Fruit fly (Drosophila melanogaster): ENCODE data around the gene Polr2M.

Gene Polr2M

DNA sequence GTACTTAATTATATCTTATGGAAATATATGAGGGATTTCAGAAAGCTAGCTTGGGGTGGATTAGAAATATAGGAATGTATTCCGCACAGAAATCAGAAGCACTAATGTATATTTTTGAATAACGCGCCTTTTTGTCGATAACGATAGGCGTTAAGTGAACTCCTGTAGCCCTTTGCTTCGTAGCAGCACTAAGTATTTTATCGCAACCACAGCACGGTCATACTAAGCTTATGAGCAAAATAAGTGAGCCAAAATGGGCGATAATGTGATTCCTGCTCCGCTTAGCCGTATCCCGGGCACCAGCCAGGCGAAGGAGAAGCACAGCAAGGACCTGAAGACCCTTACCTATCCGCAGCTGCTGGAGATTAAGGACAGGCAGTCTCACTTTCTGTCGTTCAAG lies at the start of gene Polr2M, which contains the start of gene CG5250:
TSS of gene Polr2M (plus strand) at position 219 of the 400 bp plus-strand sequence.
TSS of gene CG5250 (minus strand) at position 32 of the 400 bp plus-strand sequence.
- TF ChIP-seq pan (optimal IDR thresholded peaks at IDR 0.05), result no peak
- no peak for TF ChIP-seq CG8478 (optimal IDR thresholded peaks at IDR 0.05)
- no peak for TF ChIP-seq psq (optimal IDR thresholded peaks at IDR 0.05)
- TF ChIP-seq EcR (GFP tag; optimal IDR thresholded peaks at IDR 0.05), result no peak
- TF ChIP-seq usp (GFP tag; optimal IDR thresholded peaks at IDR 0.05), result no peak
- TF ChIP-seq Dll (optimal IDR thresholded peaks at IDR 0.05), result no peak

DNA sequence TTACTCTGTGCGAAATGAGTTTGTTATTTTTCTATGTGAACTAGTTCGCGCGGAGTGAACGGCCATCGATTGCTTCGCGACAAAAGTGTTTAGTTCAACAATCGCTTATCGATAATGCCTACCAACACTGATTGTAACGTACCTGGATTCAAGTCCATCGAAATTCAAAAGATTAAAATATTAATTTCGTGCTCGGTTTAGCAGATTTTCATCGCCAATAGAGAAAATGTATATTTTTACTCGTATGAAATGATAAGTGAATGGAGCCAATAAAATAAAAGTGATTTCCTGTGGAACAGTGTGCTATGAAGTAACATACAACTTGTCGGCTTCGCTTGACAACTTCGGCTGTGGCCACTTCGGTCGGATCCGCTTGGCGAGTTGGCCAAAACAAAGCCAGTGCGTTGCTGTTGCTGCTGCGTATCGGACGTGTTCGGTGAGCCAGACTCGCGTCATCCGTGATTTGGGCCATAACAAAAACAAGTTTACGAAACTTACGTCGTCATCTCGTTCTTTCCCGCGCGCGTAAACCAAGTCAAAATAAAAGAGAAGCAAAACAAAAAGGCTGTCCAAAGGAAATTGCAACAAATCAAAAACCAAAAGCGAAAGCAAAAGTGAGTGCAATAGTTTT lies 48.9 kb upstream of the Polr2M start, which contains the start of the genes CG5555 and myd:
TSS of gene CG5555 (minus strand) at position 276 of the 631 bp plus-strand sequence.
TSS of gene myd (plus strand) at position 397 of the 631 bp plus-strand sequence.
- TF ChIP-seq usp (GFP tag; optimal IDR thresholded peaks at IDR 0.05) (no peak), psq (optimal IDR thresholded peaks at IDR 0.05) (no peak), Dll (optimal IDR thresholded peaks at IDR 0.05) (no peak)

- TF ChIP-seq Dll (optimal IDR thresholded peaks at IDR 0.05) (no peak), pan (optimal IDR thresholded peaks at IDR 0.05) (no peak), EcR (GFP tag; optimal IDR thresholded peaks at IDR 0.05) (no peak), CG8478 (optimal IDR thresholded peaks at IDR 0.05) (no peak), usp (GFP tag; optimal IDR thresholded peaks at IDR 0.05) (no peak), psq (optimal IDR thresholded peaks at IDR 0.05) (no peak)
Observed at dm6 chr3R:19181214-19181613, 48.0 kb upstream of the Polr2M start.

dm6 chr3R:19182848-19183247 lies 46.4 kb upstream of the Polr2M start:
- TF ChIP-seq pan (optimal IDR thresholded peaks at IDR 0.05) (no peak), CG8478 (optimal IDR thresholded peaks at IDR 0.05) (no peak), EcR (GFP tag; optimal IDR thresholded peaks at IDR 0.05) (no peak), Dll (optimal IDR thresholded peaks at IDR 0.05) (no peak)

dm6 chr3R:19187717-19188149 lies 41.5 kb upstream of the Polr2M start:
- TF ChIP-seq EcR (GFP tag; optimal IDR thresholded peaks at IDR 0.05) (no peak), pan (optimal IDR thresholded peaks at IDR 0.05) (no peak), psq (optimal IDR thresholded peaks at IDR 0.05) (no peak)

- TF ChIP-seq Dll (optimal IDR thresholded peaks at IDR 0.05) (no peak), pan (optimal IDR thresholded peaks at IDR 0.05) (no peak), psq (optimal IDR thresholded peaks at IDR 0.05) (no peak), usp (GFP tag; optimal IDR thresholded peaks at IDR 0.05) (no peak), EcR (GFP tag; optimal IDR thresholded peaks at IDR 0.05) (no peak), CG8478 (optimal IDR thresholded peaks at IDR 0.05) (no peak)
Observed at dm6 chr3R:19190020-19190419, 39.2 kb upstream of the Polr2M start.

DNA sequence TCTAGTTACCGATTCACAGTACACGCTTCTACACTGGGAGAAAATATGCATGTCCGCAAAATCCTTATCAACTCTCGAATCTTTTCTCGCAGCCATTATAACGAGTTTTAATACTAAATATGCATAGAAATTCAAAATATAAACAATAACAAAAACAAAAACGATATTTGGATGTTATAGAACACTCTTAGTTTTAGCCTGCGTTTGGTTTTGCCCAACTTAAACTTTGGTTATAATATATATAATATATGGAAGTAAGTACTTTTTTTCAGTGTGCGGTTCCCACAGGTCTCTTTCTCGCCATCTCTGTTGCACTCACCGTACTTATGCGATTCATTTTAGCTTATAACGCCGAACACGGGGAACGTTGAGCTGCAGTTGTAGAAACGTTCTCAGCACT lies 17.5 kb upstream of the Polr2M start, which contains the start of gene cry:
TSS of gene cry (plus strand) at position 377 of the 400 bp plus-strand sequence.
- TF ChIP-seq CG8478 (optimal IDR thresholded peaks at IDR 0.05) (no peak), Dll (optimal IDR thresholded peaks at IDR 0.05) (no peak), usp (GFP tag; optimal IDR thresholded peaks at IDR 0.05) (no peak), psq (optimal IDR thresholded peaks at IDR 0.05) (no peak), pan (optimal IDR thresholded peaks at IDR 0.05) (no peak), EcR (GFP tag; optimal IDR thresholded peaks at IDR 0.05) (no peak)

DNA sequence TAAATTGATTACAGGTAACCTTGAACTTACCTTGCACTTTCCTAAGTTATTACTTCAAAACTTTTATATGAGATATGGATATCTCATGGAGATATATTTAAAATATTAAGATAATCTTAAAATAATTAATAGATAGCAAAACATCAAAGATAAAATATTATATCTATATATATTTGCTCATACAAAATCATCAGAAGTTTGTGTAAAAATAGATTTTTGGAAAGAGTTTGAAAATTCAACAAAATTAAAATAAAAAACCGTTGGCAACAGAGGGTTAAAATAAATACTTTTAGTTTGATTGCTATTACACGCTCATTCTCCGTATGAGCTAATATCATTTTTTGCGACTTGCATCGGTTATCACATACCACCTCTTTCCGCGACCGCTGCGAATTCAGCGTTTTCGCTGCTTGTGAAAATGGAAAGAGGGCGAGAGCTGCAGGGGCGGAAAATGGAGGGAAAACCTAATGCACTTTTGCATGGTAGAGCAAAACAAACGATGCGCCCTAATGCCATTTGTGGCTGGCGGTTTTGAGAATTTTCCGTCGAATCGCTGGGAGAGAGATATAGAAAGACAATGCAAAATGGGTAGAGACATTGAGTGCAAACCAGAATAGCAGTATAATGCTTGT lies 16.6 kb upstream of the Polr2M start:
- TF ChIP-seq Dll (optimal IDR thresholded peaks at IDR 0.05) (no peak), psq (optimal IDR thresholded peaks at IDR 0.05) (no peak), usp (GFP tag; optimal IDR thresholded peaks at IDR 0.05) (no peak), CG8478 (optimal IDR thresholded peaks at IDR 0.05) (no peak), EcR (GFP tag; optimal IDR thresholded peaks at IDR 0.05) (no peak), pan (optimal IDR thresholded peaks at IDR 0.05) (no peak)

dm6 chr3R:19221350-19221749 lies 7.9 kb upstream of the Polr2M start:
- no peak for TF ChIP-seq Dll (optimal IDR thresholded peaks at IDR 0.05)
- TF ChIP-seq CG8478 (optimal IDR thresholded peaks at IDR 0.05), result no peak

DNA sequence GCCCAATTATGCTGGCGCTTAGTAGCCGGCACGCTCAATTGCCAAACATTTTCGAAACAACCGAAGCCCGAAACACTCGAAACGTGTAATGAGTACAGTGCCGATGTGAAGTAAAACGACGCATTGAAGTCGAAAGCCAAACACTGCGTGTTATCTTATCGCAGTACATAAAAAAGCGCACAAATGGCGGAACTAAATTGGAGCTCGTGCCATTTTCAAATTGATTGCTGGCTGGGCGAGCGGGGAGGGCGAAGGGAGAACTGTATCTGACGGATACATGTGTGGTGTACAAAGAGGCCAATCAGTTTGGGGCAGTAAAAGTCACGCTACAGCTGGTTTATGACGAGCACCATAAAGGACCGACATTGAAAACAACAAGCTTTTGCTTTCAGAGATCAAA lies 5.9 kb upstream of the Polr2M start:
- TF ChIP-seq pan (optimal IDR thresholded peaks at IDR 0.05) (no peak), psq (optimal IDR thresholded peaks at IDR 0.05) (no peak), usp (GFP tag; optimal IDR thresholded peaks at IDR 0.05) (no peak), CG8478 (optimal IDR thresholded peaks at IDR 0.05) (no peak), EcR (GFP tag; optimal IDR thresholded peaks at IDR 0.05) (no peak), Dll (optimal IDR thresholded peaks at IDR 0.05) (no peak)

dm6 chr3R:19225446-19225955 lies 3.8 kb upstream of the Polr2M start:
- TF ChIP-seq Dll (optimal IDR thresholded peaks at IDR 0.05) (peak; percentile 50), CG8478 (optimal IDR thresholded peaks at IDR 0.05) (no peak)

- TF ChIP-seq Dll (optimal IDR thresholded peaks at IDR 0.05) (no peak), pan (optimal IDR thresholded peaks at IDR 0.05) (no peak), CG8478 (optimal IDR thresholded peaks at IDR 0.05) (no peak), psq (optimal IDR thresholded peaks at IDR 0.05) (no peak), EcR (GFP tag; optimal IDR thresholded peaks at IDR 0.05) (no peak), usp (GFP tag; optimal IDR thresholded peaks at IDR 0.05) (no peak)
Observed at dm6 chr3R:19226137-19226873, 3.0 kb upstream of the Polr2M start, which contains the start of gene vib. Gene vib, minus strand, starts transcription at chr3R:19226651.
